Fruit fly (Drosophila melanogaster) whole organism: ENCODE data around the gene syd.

Source experiments
- CG8478 ChIP-seq: fragments of >200 bp; optimal IDR thresholded peaks from 2 replicates; lab custom pipeline; 2018; ENCODE audit warnings: inconsistent platforms
- EcR ChIP-seq, 2 experiments: fragments of >200 bp; optimal IDR thresholded peaks; 2 replicates each; lab custom pipeline; 2017; ENCODE audit warnings: missing biosample characterization in 2 of 2, missing genetic modification characterization in 2 of 2, missing genetic modification reagents in 2 of 2
- pan ChIP-seq: fragments of >200 bp; optimal IDR thresholded peaks from 2 replicates; lab custom pipeline; 2017
- psq ChIP-seq: fragments of >200 bp; optimal IDR thresholded peaks from 2 replicates; lab custom pipeline; 2017
- usp ChIP-seq: fragments of >200 bp; optimal IDR thresholded peaks from 2 replicates; lab custom pipeline; 2017; ENCODE audit warnings: missing biosample characterization, missing genetic modification characterization, mixed read lengths

- TF ChIP-seq CG8478 (no peak), pan (lab: Kevin White, UChicago) (no peak), EcR (GFP tag; optimal IDR thresholded peaks at IDR 0.05; lab: Kevin White, UChicago) (no peak), psq (lab: Kevin White, UChicago) (no peak), usp (GFP tag; lab: Kevin White, UChicago) (no peak)
These were observed 41.3 kb downstream of the syd start, which contains the start of gene eIF4E5 for dm6 chr3L:7894580-7894979.
